Fruit fly (Drosophila melanogaster): ENCODE measurements around the gene APP-BP1.

APP-BP1 gene

DNA sequence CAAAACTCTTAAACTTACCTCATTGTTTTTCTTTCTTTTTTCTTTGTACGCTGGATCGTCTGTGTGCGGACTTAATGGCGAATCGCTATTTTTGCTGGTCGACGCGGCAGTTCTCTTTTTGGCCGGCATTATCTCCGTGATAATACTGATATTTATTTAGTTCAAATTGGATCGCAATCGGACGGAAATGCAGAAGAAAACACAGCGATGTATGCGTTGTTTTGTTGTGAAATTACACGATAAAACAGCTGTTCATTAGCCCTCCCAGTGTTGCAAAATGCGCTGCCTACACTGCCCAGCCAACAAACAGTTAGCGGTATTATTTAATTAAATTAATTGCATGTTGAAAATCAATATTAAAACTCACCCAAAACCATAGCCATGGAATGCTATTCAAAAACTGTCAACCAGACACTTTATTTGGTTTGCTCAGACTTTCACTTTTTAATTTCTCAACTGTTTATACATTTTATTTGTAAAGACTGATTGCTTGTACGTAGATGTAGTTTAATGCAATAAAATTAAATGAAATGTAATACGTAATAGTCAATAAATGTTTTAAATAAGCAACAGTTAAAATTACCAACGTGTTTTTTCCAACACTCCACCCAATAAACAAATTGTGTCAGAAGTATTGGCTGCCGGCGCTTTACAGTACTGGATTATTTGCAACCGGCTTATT, at the start of gene APP-BP1, which contains the start of gene Irbp18:
TSS of gene APP-BP1 (plus strand) at position 431 of the 682 bp plus-strand sequence.
TSS of gene Irbp18 (minus strand) at position 205 of the 682 bp plus-strand sequence.
- no peak for TF ChIP-seq usp (GFP tag; optimal IDR thresholded peaks at IDR 0.05)
- TF ChIP-seq psq (optimal IDR thresholded peaks at IDR 0.05) = no peak
- TF ChIP-seq EcR (GFP tag; optimal IDR thresholded peaks at IDR 0.05) = no peak
- TF ChIP-seq pan (optimal IDR thresholded peaks at IDR 0.05) = no peak
- TF ChIP-seq CG8478 (optimal IDR thresholded peaks at IDR 0.05) = no peak
- TF ChIP-seq Dll (optimal IDR thresholded peaks at IDR 0.05) = no peak

DNA sequence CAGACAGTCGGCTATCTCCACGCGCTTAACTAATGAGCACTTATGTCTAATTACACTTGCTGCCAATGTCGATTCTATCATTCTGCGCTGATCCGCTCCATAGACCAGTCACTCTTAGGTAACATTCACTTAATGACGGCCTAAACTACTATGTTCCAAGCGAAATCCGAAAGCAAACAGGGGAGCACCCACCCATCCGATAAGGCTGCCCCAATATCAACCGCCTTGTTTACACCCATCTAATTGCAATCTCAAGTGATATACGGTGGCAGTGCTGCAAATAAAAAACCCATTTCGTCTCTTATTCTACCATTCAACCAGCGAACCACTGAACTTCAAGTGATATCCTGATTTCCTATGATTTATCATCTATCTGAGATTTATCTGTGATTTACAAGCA, 48.8 kb upstream of the APP-BP1 start:
- TF ChIP-seq pan (optimal IDR thresholded peaks at IDR 0.05) (no peak), psq (optimal IDR thresholded peaks at IDR 0.05) (no peak), EcR (GFP tag; optimal IDR thresholded peaks at IDR 0.05) (no peak), CG8478 (optimal IDR thresholded peaks at IDR 0.05) (no peak), Dll (optimal IDR thresholded peaks at IDR 0.05) (no peak), usp (GFP tag; optimal IDR thresholded peaks at IDR 0.05) (no peak)

DNA sequence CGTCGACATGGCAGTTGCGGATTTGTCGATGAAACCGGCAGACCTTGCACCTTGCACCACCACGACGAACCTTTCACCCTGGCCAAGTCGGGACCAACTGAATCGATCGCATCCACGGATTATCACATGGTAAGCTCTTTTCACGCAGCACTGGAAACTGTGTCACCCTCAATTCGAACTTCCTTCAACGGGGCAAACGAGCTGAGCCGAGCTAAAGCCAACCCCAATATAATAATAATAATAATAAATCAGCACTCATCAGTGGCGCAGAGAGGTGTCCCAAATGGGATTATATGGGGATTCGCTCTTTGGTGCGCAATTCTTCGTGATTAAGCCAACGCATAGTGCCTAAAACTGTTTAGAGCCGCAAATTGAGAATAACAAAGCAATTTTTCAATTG, 46.9 kb upstream of the APP-BP1 start, which contains the start of gene CG43693:
TSS of gene CG43693 (minus strand) at position 101 of the 400 bp plus-strand sequence.
- TF ChIP-seq Dll (optimal IDR thresholded peaks at IDR 0.05) = no peak
- no peak for TF ChIP-seq EcR (GFP tag; optimal IDR thresholded peaks at IDR 0.05)
- no peak for TF ChIP-seq psq (optimal IDR thresholded peaks at IDR 0.05)
- no peak for TF ChIP-seq pan (optimal IDR thresholded peaks at IDR 0.05)
- TF ChIP-seq CG8478 (optimal IDR thresholded peaks at IDR 0.05) = no peak
- TF ChIP-seq usp (GFP tag; optimal IDR thresholded peaks at IDR 0.05) = no peak

DNA sequence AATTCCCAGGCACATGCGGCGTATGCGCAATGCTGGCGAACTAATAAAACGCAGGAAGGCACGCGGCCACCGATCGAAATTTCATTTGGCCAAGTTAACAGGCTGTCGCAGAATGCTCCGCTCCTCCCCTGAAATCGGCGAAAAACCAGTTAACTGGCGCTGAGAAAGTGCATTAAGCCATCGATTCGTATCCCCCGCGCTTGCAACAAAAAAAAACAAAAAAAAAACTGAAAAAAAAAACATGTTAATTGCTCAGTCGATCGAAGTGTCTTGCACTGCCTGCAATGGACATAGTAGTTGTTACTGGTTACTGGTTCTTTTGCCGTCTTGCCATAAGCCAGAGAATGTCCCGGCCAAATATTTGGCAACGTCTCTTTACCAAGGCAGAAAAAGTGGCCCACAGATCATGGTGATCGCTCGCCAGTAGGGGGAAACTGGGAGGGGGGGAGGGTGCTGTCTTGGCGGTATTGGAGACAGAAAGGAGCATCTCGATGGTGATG, 45.4 kb upstream of the APP-BP1 start:
- TF ChIP-seq pan (optimal IDR thresholded peaks at IDR 0.05) (no peak), CG8478 (optimal IDR thresholded peaks at IDR 0.05) (no peak), Dll (optimal IDR thresholded peaks at IDR 0.05) (no peak), usp (GFP tag; optimal IDR thresholded peaks at IDR 0.05) (no peak), psq (optimal IDR thresholded peaks at IDR 0.05) (no peak), EcR (GFP tag; optimal IDR thresholded peaks at IDR 0.05) (no peak)

DNA sequence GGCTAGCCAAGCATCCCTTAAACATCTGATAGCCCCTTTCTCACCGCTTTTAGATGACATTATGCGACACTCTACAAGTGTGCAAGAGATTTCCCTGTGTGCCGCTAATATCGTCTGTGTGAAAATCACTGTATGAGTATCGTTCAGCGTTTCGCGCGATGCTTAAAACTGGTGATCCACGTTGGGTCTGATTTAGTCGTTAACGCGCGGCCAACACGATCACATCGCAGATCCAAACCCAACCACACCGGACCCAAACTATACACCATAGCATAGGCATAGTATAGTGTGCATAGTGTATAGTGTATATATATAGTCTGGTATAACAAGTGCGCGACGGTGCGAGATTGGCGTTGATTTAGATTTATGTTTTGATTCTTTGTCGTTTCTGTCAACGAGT, 44.4 kb upstream of the APP-BP1 start, which contains the start of gene CG7888:
TSS of gene CG7888 (plus strand) at position 193 of the 400 bp plus-strand sequence.
- TF ChIP-seq CG8478 (optimal IDR thresholded peaks at IDR 0.05) (no peak), psq (optimal IDR thresholded peaks at IDR 0.05) (no peak), pan (optimal IDR thresholded peaks at IDR 0.05) (no peak), EcR (GFP tag; optimal IDR thresholded peaks at IDR 0.05) (no peak), usp (GFP tag; optimal IDR thresholded peaks at IDR 0.05) (no peak), Dll (optimal IDR thresholded peaks at IDR 0.05) (no peak)

DNA sequence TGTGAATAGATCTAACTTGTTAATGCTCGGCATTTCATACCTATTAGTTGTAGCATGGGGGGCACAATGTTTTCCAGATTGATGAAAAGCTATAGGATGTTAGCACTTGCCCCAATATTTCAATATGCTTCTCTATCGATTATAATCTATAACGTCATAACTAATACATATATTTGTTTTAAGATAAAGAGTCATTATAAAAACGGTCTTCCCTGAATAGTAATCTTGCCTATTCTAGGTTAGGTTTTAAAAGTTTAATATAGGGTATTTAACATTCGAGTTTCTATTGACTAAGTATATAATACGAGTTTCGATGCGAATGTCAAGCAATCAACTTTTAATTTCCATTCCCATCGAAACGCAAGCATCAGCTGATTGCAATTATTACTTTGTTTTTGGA, 37.0 kb upstream of the APP-BP1 start, which contains the start of the genes CG6321 and Blos2:
TSS of gene CG6321 (minus strand) at position 25 of the 400 bp plus-strand sequence.
TSS of gene Blos2 (plus strand) at position 372 of the 400 bp plus-strand sequence.
- TF ChIP-seq pan (optimal IDR thresholded peaks at IDR 0.05) = peak; percentile 87
- TF ChIP-seq Dll (optimal IDR thresholded peaks at IDR 0.05) = no peak
- no peak for TF ChIP-seq psq (optimal IDR thresholded peaks at IDR 0.05)

DNA sequence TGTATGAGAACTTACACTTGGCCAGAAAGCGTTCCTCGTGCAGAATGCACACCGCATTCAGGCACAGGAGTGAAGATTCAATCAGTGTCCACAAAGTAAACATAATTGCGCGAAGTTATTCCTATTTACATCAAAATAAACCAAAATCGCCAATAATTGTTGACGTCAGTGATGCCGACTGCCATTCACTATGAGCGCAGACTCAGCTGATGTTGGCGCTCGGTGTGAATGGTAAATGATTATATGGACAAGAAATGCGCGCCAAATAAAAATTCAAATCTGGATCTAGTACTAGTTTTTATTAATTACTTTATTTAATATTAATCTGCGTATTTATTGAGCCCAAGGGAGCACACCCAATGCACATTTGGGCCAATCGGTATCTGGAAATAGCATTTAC, 35.8 kb upstream of the APP-BP1 start, which contains the start of gene CG32069:
TSS of gene CG32069 (minus strand) at position 174 of the 400 bp plus-strand sequence.
- TF ChIP-seq Dll (optimal IDR thresholded peaks at IDR 0.05) (no peak), EcR (GFP tag; optimal IDR thresholded peaks at IDR 0.05) (no peak), CG8478 (optimal IDR thresholded peaks at IDR 0.05) (no peak), usp (GFP tag; optimal IDR thresholded peaks at IDR 0.05) (no peak), pan (optimal IDR thresholded peaks at IDR 0.05) (no peak), psq (optimal IDR thresholded peaks at IDR 0.05) (no peak)

DNA sequence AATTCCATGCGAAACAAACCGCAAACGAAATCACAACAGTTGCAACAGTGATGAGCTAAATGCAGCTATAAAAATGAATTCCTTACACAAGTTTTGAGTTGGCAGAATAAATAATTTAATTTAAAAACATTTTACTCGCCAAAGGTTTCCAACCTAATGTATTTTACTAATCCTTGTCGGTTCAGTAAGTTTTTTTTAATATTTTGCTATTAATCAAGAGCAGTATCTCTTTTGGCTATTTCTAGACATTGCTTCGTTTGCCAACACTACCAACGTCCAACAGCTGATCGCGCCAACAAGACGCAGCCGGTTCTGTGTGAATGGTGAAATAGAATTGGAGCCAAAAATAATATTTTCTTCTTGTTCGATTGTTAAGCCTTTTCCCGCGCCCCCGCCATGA, 33.5 kb upstream of the APP-BP1 start, which contains the start of the genes CG32075, CG45101 and SuUR:
TSS of gene CG32075 (minus strand) at position 253 of the 400 bp plus-strand sequence.
TSS of gene CG45101 (plus strand) at position 303 of the 400 bp plus-strand sequence.
TSS of gene SuUR (plus strand) at position 303 of the 400 bp plus-strand sequence.
- TF ChIP-seq usp (GFP tag; optimal IDR thresholded peaks at IDR 0.05) (no peak), Dll (optimal IDR thresholded peaks at IDR 0.05) (no peak), psq (optimal IDR thresholded peaks at IDR 0.05) (no peak), CG8478 (optimal IDR thresholded peaks at IDR 0.05) (no peak), pan (optimal IDR thresholded peaks at IDR 0.05) (no peak), EcR (GFP tag; optimal IDR thresholded peaks at IDR 0.05) (no peak)

DNA sequence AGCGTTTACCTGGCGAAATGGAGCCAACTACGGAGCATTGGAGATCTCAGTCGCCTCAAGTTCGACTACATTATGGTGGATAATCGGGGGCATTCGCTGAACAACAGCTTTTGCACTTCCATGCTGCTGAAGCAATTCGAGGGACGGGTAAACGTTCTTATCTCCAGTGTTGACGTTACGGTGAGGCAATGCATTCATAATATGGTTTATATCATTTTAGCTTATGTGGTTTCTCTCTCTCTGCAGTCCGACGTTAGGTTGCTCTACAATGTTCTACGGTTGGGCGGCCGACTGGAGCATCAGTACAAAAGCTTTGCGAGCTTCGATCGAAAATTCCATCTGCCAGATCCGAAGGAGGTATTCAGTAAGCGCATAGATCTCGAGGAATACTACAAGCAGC, 32.4 kb upstream of the APP-BP1 start:
- TF ChIP-seq EcR (GFP tag; optimal IDR thresholded peaks at IDR 0.05) (no peak), psq (optimal IDR thresholded peaks at IDR 0.05) (no peak), CG8478 (optimal IDR thresholded peaks at IDR 0.05) (no peak), pan (optimal IDR thresholded peaks at IDR 0.05) (no peak), Dll (optimal IDR thresholded peaks at IDR 0.05) (no peak), usp (GFP tag; optimal IDR thresholded peaks at IDR 0.05) (no peak)

DNA sequence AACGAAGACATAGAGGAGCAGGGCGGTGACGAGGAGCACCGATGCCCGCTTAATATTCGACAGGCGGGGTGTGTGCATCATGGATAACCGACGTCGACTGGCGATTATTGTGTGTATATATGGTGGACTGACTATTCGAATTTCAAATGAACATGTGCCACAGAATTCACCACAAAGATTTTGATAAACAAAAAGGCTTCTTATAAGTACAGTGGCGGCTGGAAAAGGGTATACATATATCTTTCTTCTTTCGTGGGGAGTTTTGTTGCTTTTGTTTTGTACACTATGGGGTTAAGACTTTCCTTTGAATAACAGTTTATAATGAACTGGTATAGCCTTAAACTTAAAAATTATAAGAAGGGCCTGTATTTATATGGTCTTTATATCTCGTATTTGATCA, 28.4 kb upstream of the APP-BP1 start, which contains the start of gene CG6310:
TSS of gene CG6310 (minus strand) at position 101 of the 400 bp plus-strand sequence.
- no peak for TF ChIP-seq EcR (GFP tag; optimal IDR thresholded peaks at IDR 0.05)
- no peak for TF ChIP-seq pan (optimal IDR thresholded peaks at IDR 0.05)
- TF ChIP-seq CG8478 (optimal IDR thresholded peaks at IDR 0.05) = no peak
- no peak for TF ChIP-seq Dll (optimal IDR thresholded peaks at IDR 0.05)
- TF ChIP-seq psq (optimal IDR thresholded peaks at IDR 0.05) = no peak
- TF ChIP-seq usp (GFP tag; optimal IDR thresholded peaks at IDR 0.05) = no peak

DNA sequence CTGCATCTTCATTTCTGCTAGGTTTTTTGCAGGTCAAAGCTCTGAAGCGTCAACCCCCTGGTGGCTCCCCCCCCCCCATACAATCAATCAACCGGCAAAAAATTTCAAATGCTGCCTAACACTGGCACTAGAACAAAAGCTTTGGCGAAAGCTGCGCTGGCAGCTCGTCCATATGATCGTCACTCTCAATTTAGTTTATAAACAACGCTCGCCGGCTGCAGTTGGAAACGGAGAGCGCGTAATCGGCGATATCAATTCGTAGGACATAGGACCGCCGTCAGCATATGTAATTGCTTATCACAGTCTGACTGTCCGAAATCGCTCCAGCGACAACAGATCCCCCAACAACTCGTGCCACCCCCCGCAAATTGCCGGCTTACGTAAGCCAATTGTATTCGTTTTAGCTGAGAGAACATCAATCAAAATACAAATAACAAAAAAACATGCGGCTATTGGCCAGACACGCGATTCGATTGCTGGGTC, 27.8 kb upstream of the APP-BP1 start, which contains the start of gene Mocs1:
TSS of gene Mocs1 (plus strand) at position 155 of the 483 bp plus-strand sequence.
- TF ChIP-seq Dll (optimal IDR thresholded peaks at IDR 0.05) (no peak), pan (optimal IDR thresholded peaks at IDR 0.05) (no peak), EcR (GFP tag; optimal IDR thresholded peaks at IDR 0.05) (no peak), psq (optimal IDR thresholded peaks at IDR 0.05) (no peak), CG8478 (optimal IDR thresholded peaks at IDR 0.05) (no peak), usp (GFP tag; optimal IDR thresholded peaks at IDR 0.05) (no peak)
